Fruit fly (Drosophila melanogaster): ENCODE data around the gene Pfdn5.

The Pfdn5 gene

DNA sequence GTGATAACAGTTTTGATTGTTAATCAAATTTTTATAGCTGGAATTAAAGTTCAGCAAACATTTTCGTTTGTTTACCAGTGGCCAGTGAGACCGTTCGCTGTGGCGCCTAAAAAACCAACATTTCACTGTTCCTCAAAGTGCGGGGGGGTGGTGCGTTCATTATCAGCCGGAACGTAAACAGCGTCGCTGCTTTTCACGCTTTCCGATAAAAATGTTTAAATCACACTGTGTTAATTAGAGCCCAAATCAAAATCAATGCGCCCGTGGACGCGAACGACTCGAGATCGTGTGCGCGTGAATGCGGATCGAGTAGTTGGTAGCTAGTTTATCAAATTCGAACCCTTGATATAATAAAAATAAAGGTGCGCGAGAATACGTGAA, 39.0 kb upstream of the Pfdn5 start, which contains the start of gene CG34376 (continued):
- TF ChIP-seq ase (GFP tag; IDR thresholded peaks at IDR 0.05): peak; percentile 45; the same call in 1 of the 3 replicates
- TF ChIP-seq CG1529 (GFP tag; optimal IDR thresholded peaks at IDR 0.05): no peak
- TF ChIP-seq Hr39 (optimal IDR thresholded peaks at IDR 0.05): no peak
- TF ChIP-seq nerfin-1 (tag; optimal IDR thresholded peaks at IDR 0.05): peak; percentile 34
- TF ChIP-seq usp (GFP tag; optimal IDR thresholded peaks at IDR 0.05): no peak
- TF ChIP-seq CG7839 (tag; optimal IDR thresholded peaks at IDR 0.05): no peak
- peak; percentile 89 for TF ChIP-seq sd (tag; optimal IDR thresholded peaks at IDR 0.05)
- TF ChIP-seq CG2129 (GFP tag; IDR thresholded peaks at IDR 0.05; ENCODE audit: partially characterized antibody): no peak
- no peak for TF ChIP-seq CG12299 (tag; optimal IDR thresholded peaks at IDR 0.05)
- no peak for TF ChIP-seq NC2α (GFP tag; optimal IDR thresholded peaks at IDR 0.05)
- no peak for TF ChIP-seq wek (GFP tag; optimal IDR thresholded peaks at IDR 0.05)
- peak; percentile 65 for TF ChIP-seq MBD-R2 (GFP tag; IDR thresholded peaks at IDR 0.05)
- TF ChIP-seq HLH54F (GFP tag; optimal IDR thresholded peaks at IDR 0.05): no peak
- no peak; the same call in 1 of the 2 replicates for TF ChIP-seq tna (GFP tag; IDR thresholded peaks at IDR 0.05; ENCODE audit: partially characterized antibody)
- TF ChIP-seq mirr (GFP tag; optimal IDR thresholded peaks at IDR 0.05): peak; percentile 85
- TF ChIP-seq CG17802 (tag; optimal IDR thresholded peaks at IDR 0.05): no peak
- TF ChIP-seq CG17912 (GFP tag; optimal IDR thresholded peaks at IDR 0.05): peak; percentile 60
- TF ChIP-seq HLH3B (GFP tag; IDR thresholded peaks at IDR 0.05): peak; percentile 23; the same call in 1 of the 2 replicates
- TF ChIP-seq cas (GFP tag; IDR thresholded peaks at IDR 0.05): no peak
- peak; percentile 29; the same call in 1 of the 3 replicates for TF ChIP-seq CG34224 (GFP tag; IDR thresholded peaks at IDR 0.05; ENCODE audit: partially characterized antibody)
- TF ChIP-seq CG12942 (GFP tag; optimal IDR thresholded peaks at IDR 0.05): peak; percentile 9
- no peak for TF ChIP-seq CG3726 (GFP tag; IDR thresholded peaks at IDR 0.05)
- TF ChIP-seq CG10959 (GFP tag; IDR thresholded peaks at IDR 0.05): no peak
- TF ChIP-seq insv (GFP tag; optimal IDR thresholded peaks at IDR 0.05): peak in 1 of 2 experiments; percentile 39
- peak; percentile 38 for TF ChIP-seq Vsx1 (GFP tag; optimal IDR thresholded peaks at IDR 0.05)
- no peak for TF ChIP-seq NK7.1 (GFP tag; optimal IDR thresholded peaks at IDR 0.05)
- no peak for TF ChIP-seq dmrt99B (tag; optimal IDR thresholded peaks at IDR 0.05)
- TF ChIP-seq ems (GFP tag; optimal IDR thresholded peaks at IDR 0.05): no peak
- no peak for TF ChIP-seq Atf-2 (GFP tag; optimal IDR thresholded peaks at IDR 0.05)
- no peak for TF ChIP-seq Eip74EF (GFP tag; optimal IDR thresholded peaks at IDR 0.05)
- TF ChIP-seq croc (GFP tag; conservative IDR thresholded peaks at IDR 0.05): 0 out of 3 replicates have a peak, but pooled peaks have one; percentile 15
- no peak for TF ChIP-seq Tbp (GFP tag; optimal IDR thresholded peaks at IDR 0.05)
- TF ChIP-seq trh (GFP tag; optimal IDR thresholded peaks at IDR 0.05): no peak
- peak in 1 of 2 experiments; percentile 57 for TF ChIP-seq Pdp1 (GFP tag; optimal IDR thresholded peaks at IDR 0.05)
- TF ChIP-seq yki (optimal IDR thresholded peaks at IDR 0.05): no peak
- TF ChIP-seq CG6765 (GFP tag; optimal IDR thresholded peaks at IDR 0.05): peak; percentile 28
- TF ChIP-seq CG5953 (GFP tag; IDR thresholded peaks at IDR 0.05): no peak
- no peak for TF ChIP-seq CG6272 (GFP tag; IDR thresholded peaks at IDR 0.05)
- peak; percentile 75; the same call in 1 of the 3 replicates for TF ChIP-seq CG34422 (GFP tag; IDR thresholded peaks at IDR 0.05)
- no peak for TF ChIP-seq CG3065 (GFP tag; optimal IDR thresholded peaks at IDR 0.05)
- TF ChIP-seq CG2120 (GFP tag; optimal IDR thresholded peaks at IDR 0.05): no peak
- no peak for TF ChIP-seq jing (GFP tag; optimal IDR thresholded peaks at IDR 0.05)
- peak; percentile 58; the same call in 1 of the 3 replicates for TF ChIP-seq CG7357 (GFP tag; IDR thresholded peaks at IDR 0.05)
- TF ChIP-seq zen2 (GFP tag; IDR thresholded peaks at IDR 0.05; ENCODE audit: partially characterized antibody): no peak
- TF ChIP-seq ara (GFP tag; IDR thresholded peaks at IDR 0.05): peak; percentile 51
- TF ChIP-seq dan (GFP tag; IDR thresholded peaks at IDR 0.05): no peak
- TF ChIP-seq Hr3 (GFP tag; optimal IDR thresholded peaks at IDR 0.05): peak; percentile 33
- no peak for TF ChIP-seq nom (GFP tag; optimal IDR thresholded peaks at IDR 0.05)
- TF ChIP-seq Antp (GFP tag; optimal IDR thresholded peaks at IDR 0.05): peak; percentile 12
- TF ChIP-seq p53 (GFP tag; optimal IDR thresholded peaks at IDR 0.05): no peak
- TF ChIP-seq tx (GFP tag; optimal IDR thresholded peaks at IDR 0.05): no peak
- TF ChIP-seq schlank (tag; optimal IDR thresholded peaks at IDR 0.05): peak; percentile 37

Data from whole organism, embryonic.